Fruit fly (Drosophila melanogaster) whole organism, embryonic: Measurements from ENCODE around the gene RunxB.

Experiments
- Ada2b ChIP-seq: fragments of 200-800 bp; sonication (Bioruptor generic); IDR thresholded peaks from 2 replicates; pipeline ENCODE4 v1.3.6; 2022; ENCODE audit warnings: missing biosample characterization, missing genetic modification characterization
- Asciz ChIP-seq: fragments of 200-800 bp; sonication (Bioruptor generic); optimal IDR thresholded peaks from 2 replicates; lab custom pipeline; 2017; ENCODE audit warnings: missing biosample characterization, mild to moderate bottlenecking, missing genetic modification characterization, missing genetic modification reagents
- Atf3 ChIP-seq: fragments of 200-800 bp; sonication (Bioruptor generic); optimal IDR thresholded peaks from 3 replicates; lab custom pipeline; 2016; ENCODE audit warnings: missing biosample characterization, missing genetic modification characterization
- B-H2 ChIP-seq: fragments of 200-800 bp; sonication (Bioruptor generic); optimal IDR thresholded peaks from 2 replicates; lab custom pipeline; 2018; ENCODE audit warnings: missing biosample characterization, mild to moderate bottlenecking, missing genetic modification characterization
- CG10321 ChIP-seq: fragments of 200-800 bp; sonication (Bioruptor generic); IDR thresholded peaks from 2 replicates; pipeline ENCODE4 v1.3.6; 2022; ENCODE audit warnings: missing biosample characterization, missing genetic modification characterization
- CG10654 ChIP-seq: fragments of 200-800 bp; sonication (Bioruptor generic); optimal IDR thresholded peaks from 2 replicates; lab custom pipeline; 2016; ENCODE audit warnings: missing biosample characterization, missing genetic modification characterization
- CG11085 ChIP-seq: fragments of 200-800 bp; sonication (Bioruptor generic); IDR thresholded peaks from 2 replicates; pipeline ENCODE4 v1.3.6; 2022; ENCODE audit warnings: missing biosample characterization, missing genetic modification characterization
- CG11695 ChIP-seq: fragments of 200-800 bp; sonication (Bioruptor generic); IDR thresholded peaks from 3 replicates; pipeline ENCODE4 v1.3.6; 2022; ENCODE audit warnings: missing biosample characterization, missing genetic modification characterization
- CG12104 ChIP-seq: fragments of 200-800 bp; sonication (Bioruptor generic); optimal IDR thresholded peaks from 3 replicates; lab custom pipeline; 2016; ENCODE audit warnings: missing biosample characterization, missing genetic modification characterization
- CG12299 ChIP-seq: fragments of 200-800 bp; sonication (Bioruptor generic); optimal IDR thresholded peaks from 2 replicates; lab custom pipeline; 2018; ENCODE audit warnings: missing biosample characterization, mild to moderate bottlenecking, missing genetic modification characterization
- CG12942 ChIP-seq: fragments of 200-800 bp; sonication (Bioruptor generic); optimal IDR thresholded peaks from 3 replicates; lab custom pipeline; 2016; ENCODE audit warnings: missing biosample characterization, missing genetic modification characterization
- CG1529 ChIP-seq: fragments of 200-800 bp; sonication (Bioruptor generic); optimal IDR thresholded peaks from 3 replicates; lab custom pipeline; 2018; ENCODE audit warnings: missing biosample characterization, missing genetic modification characterization
- CG1647 ChIP-seq: fragments of 200-800 bp; sonication (Bioruptor generic); optimal IDR thresholded peaks from 3 replicates; lab custom pipeline; 2016; ENCODE audit warnings: missing biosample characterization, missing genetic modification characterization
- CG17186 ChIP-seq: fragments of 200-800 bp; sonication (Bioruptor generic); optimal IDR thresholded peaks from 3 replicates; lab custom pipeline; 2017; ENCODE audit warnings: missing biosample characterization, missing genetic modification reagents, missing genetic modification characterization
- CG31224 ChIP-seq: fragments of 200-800 bp; sonication (Bioruptor generic); IDR thresholded peaks from 2 replicates; pipeline ENCODE4 v1.3.6; 2022; ENCODE audit warnings: missing biosample characterization, missing genetic modification characterization
- CG3281 ChIP-seq: fragments of 200-800 bp; sonication (Bioruptor generic); optimal IDR thresholded peaks from 3 replicates; lab custom pipeline; 2017; ENCODE audit warnings: missing biosample characterization, mild to moderate bottlenecking, missing genetic modification characterization
- CG34224 ChIP-seq: fragments of 200-800 bp; sonication (Bioruptor generic); IDR thresholded peaks from 3 replicates; pipeline ENCODE4 v1.3.6; 2022; ENCODE audit warnings: missing biosample characterization, missing genetic modification characterization; ENCODE audit not compliant: partially characterized antibody
- CG9215 ChIP-seq: fragments of 200-800 bp; sonication (Bioruptor generic); IDR thresholded peaks from 2 replicates; pipeline ENCODE4 v1.3.6; 2022; ENCODE audit warnings: missing biosample characterization, missing genetic modification characterization
- CTCF ChIP-seq: fragments of 200-800 bp; sonication (Bioruptor generic); optimal IDR thresholded peaks from 2 replicates; lab custom pipeline; 2017; ENCODE audit warnings: missing biosample characterization, mild to moderate bottlenecking, missing genetic modification characterization, moderate library complexity
- Dip3 ChIP-seq: fragments of 200-800 bp; sonication (Bioruptor generic); optimal IDR thresholded peaks from 3 replicates; lab custom pipeline; 2016; ENCODE audit warnings: missing biosample characterization, missing genetic modification characterization
- Dll ChIP-seq: fragments of 200-800 bp; sonication (Bioruptor generic); IDR thresholded peaks from 4 replicates; pipeline ENCODE4 v1.3.6; 2022; ENCODE audit warnings: missing biosample characterization, missing genetic modification characterization; ENCODE audit not compliant: partially characterized antibody
- Doc2 ChIP-seq: fragments of 200-800 bp; sonication (Bioruptor generic); IDR thresholded peaks from 2 replicates; pipeline ENCODE4 v1.3.6; 2022; ENCODE audit warnings: missing biosample characterization, missing genetic modification characterization
- Drgx ChIP-seq: fragments of 200-800 bp; sonication (Bioruptor generic); IDR thresholded peaks from 2 replicates; pipeline ENCODE4 v1.3.6; 2022; ENCODE audit warnings: missing biosample characterization, missing genetic modification characterization
- Fer3 ChIP-seq: fragments of 200-800 bp; sonication (Bioruptor generic); optimal IDR thresholded peaks from 2 replicates; lab custom pipeline; 2018; ENCODE audit warnings: missing biosample characterization, mild to moderate bottlenecking, missing genetic modification characterization, moderate library complexity
- Gsc ChIP-seq: fragments of 200-800 bp; sonication (Bioruptor generic); IDR thresholded peaks from 2 replicates; pipeline ENCODE4 v1.3.6; 2022; ENCODE audit warnings: missing biosample characterization, missing genetic modification characterization
- Gug ChIP-seq: fragments of 200-800 bp; sonication (Bioruptor generic); IDR thresholded peaks from 4 replicates; pipeline ENCODE4 v1.3.6; 2022; ENCODE audit warnings: missing biosample characterization, missing genetic modification characterization
- Hand ChIP-seq: fragments of 200-800 bp; sonication (Bioruptor generic); optimal IDR thresholded peaks from 2 replicates; lab custom pipeline; 2017; ENCODE audit warnings: mild to moderate bottlenecking, missing biosample characterization, missing genetic modification reagents, missing genetic modification characterization
- Kr ChIP-seq: fragments of 200-800 bp; sonication (Bioruptor generic); optimal IDR thresholded peaks from 2 replicates; lab custom pipeline; 2017; ENCODE audit warnings: missing biosample characterization, mild to moderate bottlenecking, missing genetic modification characterization
- Max ChIP-seq: fragments of 200-800 bp; sonication (Bioruptor generic); optimal IDR thresholded peaks from 2 replicates; lab custom pipeline; 2016; ENCODE audit warnings: missing biosample characterization, mild to moderate bottlenecking, missing genetic modification characterization
- Nf-YC ChIP-seq: fragments of 200-800 bp; optimal IDR thresholded peaks from 3 replicates; lab custom pipeline; 2019; ENCODE audit warnings: missing biosample characterization, mild to moderate bottlenecking, missing genetic modification characterization, moderate library complexity
- Sin3A ChIP-seq: fragments of >200 bp; optimal IDR thresholded peaks from 2 replicates; lab custom pipeline; 2018
- ab ChIP-seq: fragments of 200-800 bp; sonication (Bioruptor generic); optimal IDR thresholded peaks from 2 replicates; lab custom pipeline; 2016; ENCODE audit warnings: missing biosample characterization, missing genetic modification characterization
- ase ChIP-seq: fragments of 200-800 bp; sonication (Bioruptor generic); IDR thresholded peaks from 3 replicates; pipeline ENCODE4 v1.3.6; 2022; ENCODE audit warnings: missing biosample characterization, missing genetic modification characterization
- ato ChIP-seq: fragments of 200-800 bp; sonication (Bioruptor generic); IDR thresholded peaks from 2 replicates; pipeline ENCODE4 v1.3.6; 2022; ENCODE audit warnings: missing biosample characterization, missing genetic modification characterization; ENCODE audit not compliant: partially characterized antibody
- chm ChIP-seq: fragments of 200-800 bp; sonication (Bioruptor generic); IDR thresholded peaks from 2 replicates; pipeline ENCODE4 v1.3.6; 2022; ENCODE audit warnings: missing biosample characterization, missing genetic modification characterization
- chn ChIP-seq: fragments of 200-800 bp; sonication (Bioruptor generic); optimal IDR thresholded peaks from 2 replicates; lab custom pipeline; 2016; ENCODE audit warnings: missing biosample characterization, missing genetic modification characterization
- dan ChIP-seq: fragments of 200-800 bp; sonication (Bioruptor generic); IDR thresholded peaks from 2 replicates; pipeline ENCODE4 v1.3.6; 2022; ENCODE audit warnings: missing biosample characterization, missing genetic modification characterization
- en ChIP-seq: fragments of 200-800 bp; sonication (Bioruptor generic); optimal IDR thresholded peaks from 2 replicates; lab custom pipeline; 2016; ENCODE audit warnings: missing biosample characterization, missing genetic modification characterization
- exex ChIP-seq: fragments of 200-800 bp; sonication (Bioruptor generic); optimal IDR thresholded peaks from 4 replicates; lab custom pipeline; 2018; ENCODE audit warnings: missing biosample characterization, mild to moderate bottlenecking, missing genetic modification characterization, moderate library complexity
- gro ChIP-seq: fragments of 200-800 bp; sonication (Bioruptor generic); optimal IDR thresholded peaks from 2 replicates; lab custom pipeline; 2016; ENCODE audit warnings: missing biosample characterization, missing genetic modification characterization
- hb ChIP-seq: fragments of 200-800 bp; sonication (Bioruptor generic); IDR thresholded peaks from 3 replicates; pipeline ENCODE4 v1.3.6; 2022; ENCODE audit warnings: missing biosample characterization, missing genetic modification characterization; ENCODE audit not compliant: partially characterized antibody
- nerfin-1 ChIP-seq: fragments of 200-800 bp; sonication (Bioruptor generic); optimal IDR thresholded peaks from 3 replicates; lab custom pipeline; 2019; ENCODE audit warnings: missing biosample characterization, mild to moderate bottlenecking, missing genetic modification characterization, moderate library complexity
- nom ChIP-seq: fragments of 200-800 bp; sonication (Bioruptor generic); optimal IDR thresholded peaks from 2 replicates; lab custom pipeline; 2017; ENCODE audit warnings: missing biosample characterization, missing genetic modification characterization, mild to moderate bottlenecking, moderate library complexity, missing genetic modification reagents
- onecut ChIP-seq: fragments of 200-800 bp; sonication (Bioruptor generic); IDR thresholded peaks from 2 replicates; pipeline ENCODE4 v1.3.6; 2022; ENCODE audit warnings: missing biosample characterization, missing genetic modification characterization
- pfk ChIP-seq: fragments of 200-800 bp; sonication (Bioruptor generic); optimal IDR thresholded peaks from 2 replicates; lab custom pipeline; 2018; ENCODE audit warnings: missing biosample characterization, mild to moderate bottlenecking, missing genetic modification characterization, moderate library complexity
- pita ChIP-seq: fragments of 200-800 bp; sonication (Bioruptor generic); optimal IDR thresholded peaks from 2 replicates; lab custom pipeline; 2017; ENCODE audit warnings: missing biosample characterization, mild to moderate bottlenecking, missing genetic modification characterization
- pnt ChIP-seq: fragments of 200-800 bp; sonication (Bioruptor generic); optimal IDR thresholded peaks from 3 replicates; lab custom pipeline; 2016; ENCODE audit warnings: missing biosample characterization, missing genetic modification characterization
- sc ChIP-seq, 3 experiments: fragments of >200 bp in 2 of 3; fragments of 200-800 bp in 1 of 3; sonication (Bioruptor generic) in 1 of 3; optimal IDR thresholded peaks; 2 replicates in 2 of 3; 3 replicates in 1 of 3; lab custom pipeline; 2017; ENCODE audit warnings: mild to moderate bottlenecking in 1 of 3, missing biosample characterization in 1 of 3, missing genetic modification characterization in 1 of 3, missing genetic modification reagents in 1 of 3
- sim ChIP-seq: fragments of 200-800 bp; sonication (Bioruptor generic); IDR thresholded peaks from 2 replicates; pipeline ENCODE4 v1.3.6; 2022; ENCODE audit warnings: missing biosample characterization, missing genetic modification characterization
- tin ChIP-seq: fragments of 200-800 bp; sonication (Bioruptor generic); optimal IDR thresholded peaks from 3 replicates; lab custom pipeline; 2016; ENCODE audit warnings: missing biosample characterization, missing genetic modification characterization
- tx ChIP-seq: fragments of 200-800 bp; sonication (Bioruptor generic); optimal IDR thresholded peaks from 2 replicates; lab custom pipeline; 2016; ENCODE audit warnings: missing biosample characterization, missing genetic modification characterization
- zfh2 ChIP-seq: fragments of 200-800 bp; sonication (Bioruptor generic); optimal IDR thresholded peaks from 2 replicates; lab custom pipeline; 2016; ENCODE audit warnings: missing biosample characterization, missing genetic modification characterization

RunxB gene

DNA sequence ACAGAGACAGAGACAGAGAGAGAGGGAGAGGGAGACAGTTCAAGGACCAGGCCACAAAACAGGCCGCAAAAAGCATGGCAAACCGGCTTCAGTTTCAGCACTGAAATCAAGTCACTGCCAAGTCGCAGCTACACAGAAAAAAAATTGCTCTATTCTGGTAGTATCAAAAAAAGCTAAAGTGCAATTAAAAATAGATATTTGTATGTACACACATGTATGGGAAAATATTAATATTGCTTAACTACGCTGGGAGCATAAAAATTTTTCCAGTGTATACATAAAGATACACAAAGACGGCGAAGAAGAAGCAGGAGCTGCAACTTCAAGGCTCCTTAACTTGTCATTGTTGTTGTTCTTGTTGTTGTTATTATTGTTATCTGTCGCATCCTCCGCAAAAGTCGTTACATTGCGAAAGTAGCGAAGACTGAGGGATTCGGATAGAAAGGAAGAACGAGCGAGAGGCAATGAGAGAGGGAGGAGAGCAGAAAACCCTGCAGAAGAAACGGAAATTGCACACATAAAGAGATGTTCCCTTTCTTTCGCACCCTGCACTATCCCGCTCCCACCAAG lies 37.2 kb upstream of the RunxB start (continued):
- TF ChIP-seq Drgx (GFP tag; lab: Robert Waterston, UW) (peak; percentile 92), Gug (GFP tag; lab: Robert Waterston, UW) (0 out of 4 replicates have a peak, but pooled peaks have one; percentile 30), CG3281 (GFP tag; lab: Kevin White, UChicago) (no peak), CG9215 (GFP tag; lab: Robert Waterston, UW) (no peak), en (GFP tag; lab: Kevin White, UChicago) (no peak), Ada2b (GFP tag; lab: Robert Waterston, UW) (peak; percentile 23; the same call in 1 of the 2 replicates), Hand (GFP tag; lab: Kevin White, UChicago) (no peak), ase (GFP tag; lab: Robert Waterston, UW) (no peak), chn (peak; percentile 42), Gsc (GFP tag; lab: Robert Waterston, UW) (no peak), pnt (GFP tag; lab: Kevin White, UChicago) (peak; percentile 33), CG34224 (GFP tag; lab: Robert Waterston, UW) (no peak), zfh2 (no peak), Nf-YC (tag; lab: Kevin White, UChicago) (no peak), ab (GFP tag; lab: Kevin White, UChicago) (no peak), tx (GFP tag; lab: Kevin White, UChicago) (no peak), chm (GFP tag; lab: Robert Waterston, UW) (no peak), Asciz (GFP tag; lab: Kevin White, UChicago) (no peak), hb (no peak), B-H2 (no peak), Fer3 (tag; lab: Kevin White, UChicago) (no peak), sim (GFP tag; lab: Robert Waterston, UW) (no peak), pita (GFP tag; lab: Kevin White, UChicago) (no peak), ato (no peak), exex (no peak), CTCF (GFP tag; lab: Kevin White, UChicago) (no peak), Dll (GFP tag; lab: Robert Waterston, UW) (no peak), Sin3A (lab: Kevin White, UChicago) (no peak), CG11695 (0 out of 3 replicates have a peak, but pooled peaks have one; percentile 41), pfk (GFP tag; lab: Kevin White, UChicago) (no peak), CG10654 (GFP tag; lab: Kevin White, UChicago) (no peak), CG11085 (0 out of 2 replicates have a peak, but pooled peaks have one; percentile 25), sc (optimal IDR thresholded peaks at IDR 0.05; lab: Kevin White, UChicago) (no peak), sc (GFP tag; optimal IDR thresholded peaks at IDR 0.05; lab: Kevin White, UChicago) (no peak), CG12942 (GFP tag; lab: Kevin White, UChicago) (no peak), CG12104 (GFP tag; lab: Kevin White, UChicago) (no peak), Dip3 (GFP tag; lab: Kevin White, UChicago) (no peak), CG1647 (GFP tag; lab: Kevin White, UChicago) (no peak), nerfin-1 (tag; lab: Kevin White, UChicago) (no peak), gro (GFP tag; lab: Kevin White, UChicago) (no peak), CG17186 (GFP tag; lab: Kevin White, UChicago) (no peak), Kr (no peak), CG10321 (GFP tag; lab: Robert Waterston, UW) (no peak), dan (GFP tag; lab: Robert Waterston, UW) (no peak), nom (GFP tag; lab: Kevin White, UChicago) (peak; percentile 76), tin (no peak), onecut (GFP tag; lab: Robert Waterston, UW) (no peak), Max (GFP tag; lab: Kevin White, UChicago) (no peak), CG1529 (no peak), CG12299 (tag; lab: Kevin White, UChicago) (no peak), CG31224 (0 out of 2 replicates have a peak, but pooled peaks have one; percentile 6), Atf3 (no peak), Doc2 (no peak)
